Worm (Caenorhabditis elegans) whole organism, early embryonic: ENCODE measurements around the gene F42C5.6.

ENCODE experiments used
- B0310.2 ChIP-seq: sonication (generic microtip); optimal IDR thresholded peaks from 2 replicates; lab custom pipeline; 2016; ENCODE audit warnings: mild to moderate bottlenecking, missing genetic modification characterization, missing compliant biosample characterization
- F13C5.2 ChIP-seq: sonication (generic microtip); optimal IDR thresholded peaks from 2 replicates; lab custom pipeline; 2017; ENCODE audit warnings: mild to moderate bottlenecking, missing genetic modification characterization, inconsistent platforms, missing compliant biosample characterization
- aly-1 ChIP-seq: sonication (generic microtip); optimal IDR thresholded peaks from 2 replicates; lab custom pipeline; 2016; ENCODE audit warnings: missing genetic modification characterization, missing compliant biosample characterization
- ama-1 ChIP-seq: fragments of 150-350 bp; optimal IDR thresholded peaks from 2 replicates; lab custom pipeline; 2014
- ceh-13 ChIP-seq: fragments of 200-800 bp; sonication (Bioruptor generic); optimal IDR thresholded peaks from 2 replicates; lab custom pipeline; 2018; ENCODE audit warnings: mild to moderate bottlenecking, missing genetic modification characterization, missing compliant biosample characterization
- ceh-36 ChIP-seq: sonication (generic microtip); optimal IDR thresholded peaks from 2 replicates; lab custom pipeline; 2016; ENCODE audit warnings: missing genetic modification characterization, inconsistent platforms, missing compliant biosample characterization
- ets-7 ChIP-seq: sonication (generic microtip); optimal IDR thresholded peaks from 2 replicates; lab custom pipeline; 2016; ENCODE audit warnings: missing genotype, missing genetic modification characterization, missing compliant biosample characterization
- flt-1 ChIP-seq: fragments of 200-800 bp; sonication (Bioruptor generic); IDR thresholded peaks from 2 replicates; pipeline ENCODE4 v1.3.6; 2022; ENCODE audit warnings: missing genetic modification characterization, missing compliant biosample characterization
- hmbx-1 ChIP-seq: sonication (generic microtip); optimal IDR thresholded peaks from 2 replicates; lab custom pipeline; 2016; ENCODE audit warnings: mild to moderate bottlenecking, missing genetic modification characterization, missing compliant biosample characterization
- hmg-4 ChIP-seq: fragments of 200-800 bp; sonication (Bioruptor generic); optimal IDR thresholded peaks from 2 replicates; lab custom pipeline; 2018; ENCODE audit warnings: mild to moderate bottlenecking, missing genetic modification characterization, missing compliant biosample characterization
- hnd-1 ChIP-seq: sonication (generic microtip); optimal IDR thresholded peaks from 2 replicates; lab custom pipeline; 2016; ENCODE audit warnings: missing genetic modification characterization, missing compliant biosample characterization
- pes-1 ChIP-seq: fragments of 200-800 bp; sonication (Bioruptor generic); IDR thresholded peaks from 2 replicates; pipeline ENCODE4 v1.3.6; 2022; ENCODE audit warnings: missing genetic modification reagents, missing genetic modification characterization, missing compliant biosample characterization
- scrt-1 ChIP-seq: fragments of 200-800 bp; sonication (Bioruptor generic); IDR thresholded peaks from 2 replicates; pipeline ENCODE4 v1.3.6; 2022; ENCODE audit warnings: missing genetic modification characterization, missing compliant biosample characterization
- sea-1 ChIP-seq: fragments of 200-800 bp; sonication (Bioruptor generic); conservative IDR thresholded peaks from 2 replicates; pipeline ENCODE4 v1.3.6; 2022; ENCODE audit warnings: missing genetic modification characterization, missing compliant biosample characterization
- tbx-11 ChIP-seq: fragments of 200-800 bp; sonication (Bioruptor generic); IDR thresholded peaks from 2 replicates; pipeline ENCODE4 v1.3.6; 2022; ENCODE audit warnings: missing genetic modification characterization, missing compliant biosample characterization
- tbx-37 ChIP-seq: fragments of 200-800 bp; sonication (Bioruptor generic); conservative IDR thresholded peaks from 2 replicates; pipeline ENCODE4 v1.3.6; 2022; ENCODE audit warnings: missing genetic modification reagents, missing genetic modification characterization, missing compliant biosample characterization
- tra-4 ChIP-seq: sonication (generic microtip); optimal IDR thresholded peaks from 2 replicates; lab custom pipeline; 2017; ENCODE audit warnings: missing genetic modification characterization, missing compliant biosample characterization

F42C5.6 gene

ce11 chrIV:7326613-7327149 is 17.8 kb upstream of the F42C5.6 start, which contains the start of gene ifo-1:
Gene ifo-1, minus strand, starts transcription at chrIV:7326663.
- TF ChIP-seq ama-1 (lab: Kevin White, UChicago) (no peak), ceh-36 (tag; lab: Kevin White, UChicago) (no peak)

ce11 chrIV:7325698-7326097 is 16.8 kb upstream of the F42C5.6 start:
- TF ChIP-seq ama-1 (lab: Kevin White, UChicago) (no peak), hmg-4 (GFP tag; lab: Kevin White, UChicago) (no peak), aly-1 (tag; lab: Kevin White, UChicago) (no peak), tbx-37 (GFP tag; lab: Robert Waterston, UW) (no peak), flt-1 (GFP tag; lab: Robert Waterston, UW) (no peak), scrt-1 (no peak), ceh-36 (tag; lab: Kevin White, UChicago) (no peak), ets-7 (tag; lab: Kevin White, UChicago) (no peak), F13C5.2 (tag; lab: Kevin White, UChicago) (no peak), tra-4 (tag; lab: Kevin White, UChicago) (no peak), tbx-11 (GFP tag; lab: Robert Waterston, UW) (no peak), sea-1 (GFP tag; lab: Robert Waterston, UW) (no peak), pes-1 (GFP tag; lab: Robert Waterston, UW) (no peak), B0310.2 (no peak), hnd-1 (tag; lab: Kevin White, UChicago) (no peak), ceh-13 (GFP tag; lab: Kevin White, UChicago) (no peak)

- TF ChIP-seq tbx-37 (GFP tag; lab: Robert Waterston, UW) (no peak), hmg-4 (GFP tag; lab: Kevin White, UChicago) (no peak), pes-1 (GFP tag; lab: Robert Waterston, UW) (no peak), tra-4 (tag; lab: Kevin White, UChicago) (no peak), hnd-1 (tag; lab: Kevin White, UChicago) (no peak), sea-1 (GFP tag; lab: Robert Waterston, UW) (no peak), aly-1 (tag; lab: Kevin White, UChicago) (no peak), ama-1 (lab: Kevin White, UChicago) (no peak), ceh-13 (GFP tag; lab: Kevin White, UChicago) (no peak), tbx-11 (GFP tag; lab: Robert Waterston, UW) (no peak)
Observed at ce11 chrIV:7324913-7325312, 16.0 kb upstream of the F42C5.6 start.

- no peak for TF ChIP-seq hmbx-1 (tag; lab: Kevin White, UChicago)
- no peak for TF ChIP-seq ama-1 (lab: Kevin White, UChicago)
- no peak for TF ChIP-seq aly-1 (tag; lab: Kevin White, UChicago)
- TF ChIP-seq ets-7 (tag; lab: Kevin White, UChicago), result no peak
- TF ChIP-seq B0310.2, result no peak
- no peak for TF ChIP-seq hnd-1 (tag; lab: Kevin White, UChicago)
Observed at ce11 chrIV:7323904-7324303, 15.0 kb upstream of the F42C5.6 start.

- TF ChIP-seq aly-1 (tag; lab: Kevin White, UChicago) (no peak), tbx-37 (GFP tag; lab: Robert Waterston, UW) (no peak), ets-7 (tag; lab: Kevin White, UChicago) (no peak)
Observed at ce11 chrIV:7320688-7321087, 11.8 kb upstream of the F42C5.6 start.

- no peak for TF ChIP-seq hmbx-1 (tag; lab: Kevin White, UChicago)
- no peak for TF ChIP-seq scrt-1
- TF ChIP-seq aly-1 (tag; lab: Kevin White, UChicago), result peak; percentile 56
- peak; percentile 29 for TF ChIP-seq hmg-4 (GFP tag; lab: Kevin White, UChicago)
- TF ChIP-seq tra-4 (tag; lab: Kevin White, UChicago), result no peak
- peak; percentile 45 for TF ChIP-seq F13C5.2 (tag; lab: Kevin White, UChicago)
Observed at ce11 chrIV:7319931-7320435, 11.1 kb upstream of the F42C5.6 start.

ce11 chrIV:7318900-7319299 is 10.0 kb upstream of the F42C5.6 start:
- TF ChIP-seq flt-1 (GFP tag; lab: Robert Waterston, UW) (no peak), hmbx-1 (tag; lab: Kevin White, UChicago) (no peak), tra-4 (tag; lab: Kevin White, UChicago) (no peak), ceh-36 (tag; lab: Kevin White, UChicago) (no peak), aly-1 (tag; lab: Kevin White, UChicago) (no peak), ets-7 (tag; lab: Kevin White, UChicago) (no peak), ama-1 (lab: Kevin White, UChicago) (no peak), hnd-1 (tag; lab: Kevin White, UChicago) (no peak), scrt-1 (no peak), tbx-11 (GFP tag; lab: Robert Waterston, UW) (no peak), F13C5.2 (tag; lab: Kevin White, UChicago) (no peak), hmg-4 (GFP tag; lab: Kevin White, UChicago) (no peak), pes-1 (GFP tag; lab: Robert Waterston, UW) (no peak)
